Worm (Caenorhabditis elegans) whole organism, L4/young adult: ENCODE measurements around the gene sru-7.

Source experiments
- W03F9.2 ChIP-seq: fragments of 150-350 bp; optimal IDR thresholded peaks from 2 replicates; lab custom pipeline; 2014; ENCODE audit warnings: missing biosample characterization, missing genetic modification characterization
- him-1 ChIP-seq: sonication (generic microtip); optimal IDR thresholded peaks from 2 replicates; lab custom pipeline; 2016; ENCODE audit warnings: missing genotype, missing genetic modification reagents, missing genetic modification characterization, missing compliant biosample characterization

ce11 chrIV:8526579-8526978 lies 34.2 kb downstream of the sru-7 start:
- no peak for TF ChIP-seq him-1
- no peak for TF ChIP-seq W03F9.2 (tag; lab: Kevin White, UChicago)
